Fruit fly (Drosophila melanogaster): Measurements from ENCODE around the gene lmgA.

lmgA gene

DNA sequence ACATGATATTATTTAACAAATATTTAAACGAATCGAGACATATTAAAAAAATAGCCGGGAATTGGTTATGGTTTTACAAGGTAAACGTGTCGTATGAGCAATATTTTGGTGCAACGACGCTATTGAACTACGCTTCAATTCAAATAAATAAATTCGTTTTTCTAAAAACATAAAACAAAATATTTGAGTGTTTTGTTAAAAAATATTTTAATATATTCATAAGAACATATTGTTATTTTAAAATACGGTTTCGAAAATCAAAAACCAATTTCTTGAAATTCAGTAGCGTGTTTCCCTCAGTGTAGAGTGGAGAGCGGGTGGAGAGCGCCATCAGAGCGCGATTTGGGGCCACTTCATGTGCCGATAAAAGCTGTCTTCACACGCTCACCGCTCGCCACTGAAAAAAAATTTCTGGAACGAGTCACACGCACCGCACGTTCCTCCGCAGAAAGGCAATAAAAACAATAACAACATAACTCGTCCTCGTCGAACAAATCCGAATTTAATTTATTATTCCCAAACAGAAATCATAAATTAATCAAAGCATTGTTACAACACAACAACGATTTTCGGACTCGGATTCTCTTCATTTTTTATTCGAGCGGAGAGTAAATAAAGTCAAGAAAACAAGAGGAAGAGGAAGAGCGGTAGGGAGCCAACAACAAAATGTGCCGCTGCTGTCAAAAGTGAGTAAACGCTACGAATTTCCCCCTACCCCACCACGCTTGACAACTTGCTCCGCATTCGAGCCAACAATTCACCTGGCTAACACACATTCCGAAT is 7.2 kb upstream of the lmgA start:
- TF ChIP-seq cnc (optimal IDR thresholded peaks at IDR 0.05) (no peak), Crg-1 (GFP tag; optimal IDR thresholded peaks at IDR 0.05) (peak; percentile 40), CG7101 (tag; optimal IDR thresholded peaks at IDR 0.05) (peak; percentile 87), Clk (GFP tag; optimal IDR thresholded peaks at IDR 0.05) (no peak), tj (GFP tag; optimal IDR thresholded peaks at IDR 0.05) (peak; percentile 36), CG14711 (tag; optimal IDR thresholded peaks at IDR 0.05) (peak; percentile 81), CG11617 (GFP tag; optimal IDR thresholded peaks at IDR 0.05) (peak; percentile 94), pad (GFP tag; optimal IDR thresholded peaks at IDR 0.05) (peak; percentile 71), CG7045 (GFP tag; optimal IDR thresholded peaks at IDR 0.05) (peak; percentile 89), kay (GFP tag; ENCODE audit: borderline replicate concordance) (peak; percentile 70), Hr96 (GFP tag; optimal IDR thresholded peaks at IDR 0.05) (peak; percentile 47), CG12768 (GFP tag; optimal IDR thresholded peaks at IDR 0.05) (peak; percentile 71), CG5204 (GFP tag; optimal IDR thresholded peaks at IDR 0.05) (peak; percentile 61), ovo (GFP tag; optimal IDR thresholded peaks at IDR 0.05) (peak; percentile 59), Mnt (GFP tag; optimal IDR thresholded peaks at IDR 0.05) (no peak), CG1620 (GFP tag; optimal IDR thresholded peaks at IDR 0.05) (peak; percentile 49), CG33017 (tag; optimal IDR thresholded peaks at IDR 0.05) (peak; percentile 88), bab1 (GFP tag; optimal IDR thresholded peaks at IDR 0.05) (peak; percentile 83), toe (GFP tag; optimal IDR thresholded peaks at IDR 0.05) (peak; percentile 16), cic (GFP tag; optimal IDR thresholded peaks at IDR 0.05) (no peak)

DNA sequence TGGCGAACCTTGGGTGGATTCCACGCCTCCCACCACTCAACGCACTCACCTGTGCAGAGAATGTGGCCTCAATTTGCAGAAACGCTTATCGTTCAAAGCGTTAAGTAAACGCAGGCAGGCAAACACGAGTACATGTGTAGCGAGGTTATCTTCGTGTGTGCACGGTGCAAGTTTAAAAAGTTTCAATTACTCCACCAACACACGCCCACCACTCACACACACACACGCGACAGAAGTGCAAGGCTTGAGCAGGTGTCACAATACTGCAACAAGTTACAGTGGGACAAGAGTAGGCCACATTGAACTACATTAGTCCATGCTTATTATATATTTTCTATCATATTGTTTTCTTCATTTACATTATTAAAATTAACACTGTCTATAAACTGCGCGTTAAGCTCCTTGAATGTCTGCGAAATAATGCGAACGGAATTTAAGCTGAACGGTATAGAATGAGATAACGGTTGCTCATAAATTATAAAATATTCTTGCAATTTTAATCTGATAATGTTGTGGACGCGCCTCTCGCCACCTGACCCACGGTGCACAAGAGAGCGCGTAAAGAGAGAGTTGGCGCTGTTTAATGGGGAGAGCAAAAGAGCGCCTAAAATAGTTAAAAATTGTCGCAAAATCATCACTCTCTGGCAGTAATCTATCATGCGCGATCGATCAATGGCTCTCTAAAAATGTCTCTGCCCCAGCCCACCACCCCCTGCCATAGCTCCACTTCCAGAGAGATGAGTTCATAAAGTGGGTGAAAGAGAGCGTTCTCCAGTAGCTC is 6.3 kb upstream of the lmgA start:
- peak; percentile 96 for TF ChIP-seq CG7101 (tag; optimal IDR thresholded peaks at IDR 0.05)
- TF ChIP-seq CG14711 (tag; optimal IDR thresholded peaks at IDR 0.05) = peak; percentile 86
- TF ChIP-seq CG33017 (tag; optimal IDR thresholded peaks at IDR 0.05) = peak; percentile 96
- TF ChIP-seq tj (GFP tag; optimal IDR thresholded peaks at IDR 0.05) = peak; percentile 84
- peak; percentile 84 for TF ChIP-seq ovo (GFP tag; optimal IDR thresholded peaks at IDR 0.05)
- peak; percentile 97 for TF ChIP-seq CG12768 (GFP tag; optimal IDR thresholded peaks at IDR 0.05)
- peak; percentile 89 for TF ChIP-seq toe (GFP tag; optimal IDR thresholded peaks at IDR 0.05)
- TF ChIP-seq CG1620 (GFP tag; optimal IDR thresholded peaks at IDR 0.05) = peak; percentile 89
- peak; percentile 96 for TF ChIP-seq CG5204 (GFP tag; optimal IDR thresholded peaks at IDR 0.05)
- peak; percentile 88 for TF ChIP-seq CG7045 (GFP tag; optimal IDR thresholded peaks at IDR 0.05)
- TF ChIP-seq cic (GFP tag; optimal IDR thresholded peaks at IDR 0.05) = peak; percentile 87
- TF ChIP-seq cnc (optimal IDR thresholded peaks at IDR 0.05) = peak in 1 of 2 experiments; percentile 17
- TF ChIP-seq CG11617 (GFP tag; optimal IDR thresholded peaks at IDR 0.05) = peak; percentile 94
- TF ChIP-seq Hr96 (GFP tag; optimal IDR thresholded peaks at IDR 0.05) = peak; percentile 87
- TF ChIP-seq Crg-1 (GFP tag; optimal IDR thresholded peaks at IDR 0.05) = peak; percentile 93
- TF ChIP-seq pad (GFP tag; optimal IDR thresholded peaks at IDR 0.05) = peak; percentile 80
- peak; percentile 95 for TF ChIP-seq bab1 (GFP tag; optimal IDR thresholded peaks at IDR 0.05)
- peak; percentile 92 for TF ChIP-seq Mnt (GFP tag; optimal IDR thresholded peaks at IDR 0.05)
- TF ChIP-seq kay (GFP tag; ENCODE audit: borderline replicate concordance) = peak; percentile 82
- TF ChIP-seq Clk (GFP tag; optimal IDR thresholded peaks at IDR 0.05) = peak; percentile 88

- TF ChIP-seq cnc (optimal IDR thresholded peaks at IDR 0.05) (no peak), kay (GFP tag; ENCODE audit: borderline replicate concordance) (peak; percentile 70)
Observed at dm6 chr2L:8534118-8534514, 5.7 kb upstream of the lmgA start.

DNA sequence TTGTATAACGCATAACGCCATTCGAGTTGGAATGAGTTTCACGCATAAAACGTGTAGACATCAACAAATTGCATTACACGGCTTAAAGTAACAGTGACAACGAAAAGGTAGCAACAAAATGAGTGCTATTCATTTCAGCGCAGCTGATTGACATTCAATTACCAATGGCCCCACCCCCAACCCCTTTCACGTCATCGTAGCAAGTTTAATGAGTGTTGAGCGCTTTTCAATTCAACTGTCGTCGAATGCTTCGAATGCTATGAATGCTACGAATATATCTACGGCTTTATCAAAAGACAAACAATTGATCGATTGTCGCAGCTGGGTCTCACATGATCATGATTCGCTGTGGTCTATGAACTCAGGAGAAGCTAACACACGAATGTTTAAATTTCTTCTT is 5.2 kb upstream of the lmgA start:
- TF ChIP-seq cnc (optimal IDR thresholded peaks at IDR 0.05) (no peak), Hr96 (GFP tag; optimal IDR thresholded peaks at IDR 0.05) (no peak), CG5204 (GFP tag; optimal IDR thresholded peaks at IDR 0.05) (no peak), Mnt (GFP tag; optimal IDR thresholded peaks at IDR 0.05) (no peak), cic (GFP tag; optimal IDR thresholded peaks at IDR 0.05) (no peak), CG7045 (GFP tag; optimal IDR thresholded peaks at IDR 0.05) (no peak), bab1 (GFP tag; optimal IDR thresholded peaks at IDR 0.05) (no peak), tj (GFP tag; optimal IDR thresholded peaks at IDR 0.05) (no peak), Clk (GFP tag; optimal IDR thresholded peaks at IDR 0.05) (no peak), kay (GFP tag; ENCODE audit: borderline replicate concordance) (no peak)

DNA sequence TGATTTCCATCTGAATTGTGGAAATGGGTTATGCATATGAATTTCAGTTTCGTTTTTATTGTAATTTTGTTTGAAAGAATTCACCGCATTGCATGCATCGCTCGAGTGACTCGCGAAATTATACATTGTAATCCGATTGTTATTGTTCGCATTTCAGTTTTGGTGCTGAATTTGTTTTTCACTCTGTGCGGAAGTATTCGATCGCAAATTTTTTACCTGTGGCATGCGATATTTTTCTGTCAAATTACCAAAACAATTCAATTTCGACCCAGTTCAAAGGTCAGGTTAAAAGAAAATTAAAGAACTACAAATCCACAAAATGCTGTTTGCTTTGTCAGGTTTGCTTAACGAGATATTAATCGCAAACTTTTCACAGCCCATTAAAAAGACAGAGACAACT is 4.4 kb upstream of the lmgA start:
- no peak for TF ChIP-seq CG14711 (tag; optimal IDR thresholded peaks at IDR 0.05)
- TF ChIP-seq tj (GFP tag; optimal IDR thresholded peaks at IDR 0.05) = peak; percentile 92
- TF ChIP-seq cic (GFP tag; optimal IDR thresholded peaks at IDR 0.05) = no peak
- TF ChIP-seq cnc (optimal IDR thresholded peaks at IDR 0.05) = no peak

DNA sequence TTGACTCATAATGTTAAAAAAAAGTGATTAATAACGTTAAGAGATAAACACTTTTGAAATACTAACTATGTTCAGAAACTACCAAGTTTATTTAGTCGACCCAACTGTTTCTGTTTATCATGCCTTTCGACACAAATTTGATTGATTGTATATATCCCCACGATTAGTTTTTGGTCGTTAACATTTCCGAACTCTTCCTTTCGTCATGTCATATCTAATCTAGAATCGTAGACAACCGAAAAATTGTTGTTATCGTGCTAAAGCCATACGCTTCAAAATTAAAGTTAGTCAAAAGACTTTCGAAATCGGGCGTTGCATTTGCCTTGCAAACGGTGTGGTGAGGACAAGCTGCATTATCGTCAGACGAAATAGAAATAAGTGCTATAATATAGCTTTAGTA is 1.8 kb upstream of the lmgA start:
- TF ChIP-seq CG12768 (GFP tag; optimal IDR thresholded peaks at IDR 0.05) = no peak
- no peak for TF ChIP-seq CG5204 (GFP tag; optimal IDR thresholded peaks at IDR 0.05)
- no peak for TF ChIP-seq CG7101 (tag; optimal IDR thresholded peaks at IDR 0.05)
- no peak for TF ChIP-seq tj (GFP tag; optimal IDR thresholded peaks at IDR 0.05)
- TF ChIP-seq kay (GFP tag; ENCODE audit: borderline replicate concordance) = no peak
- TF ChIP-seq toe (GFP tag; optimal IDR thresholded peaks at IDR 0.05) = no peak
- no peak for TF ChIP-seq pad (GFP tag; optimal IDR thresholded peaks at IDR 0.05)
- no peak for TF ChIP-seq CG14711 (tag; optimal IDR thresholded peaks at IDR 0.05)
- no peak for TF ChIP-seq Hr96 (GFP tag; optimal IDR thresholded peaks at IDR 0.05)
- TF ChIP-seq cic (GFP tag; optimal IDR thresholded peaks at IDR 0.05) = no peak
- no peak for TF ChIP-seq bab1 (GFP tag; optimal IDR thresholded peaks at IDR 0.05)
- no peak for TF ChIP-seq Clk (GFP tag; optimal IDR thresholded peaks at IDR 0.05)
- TF ChIP-seq Mnt (GFP tag; optimal IDR thresholded peaks at IDR 0.05) = no peak
- no peak for TF ChIP-seq CG33017 (tag; optimal IDR thresholded peaks at IDR 0.05)
- no peak for TF ChIP-seq ovo (GFP tag; optimal IDR thresholded peaks at IDR 0.05)

All from whole organism, adult.